Worm (Caenorhabditis elegans): ENCODE data around the gene Y57G11C.1131.

- TF ChIP-seq tlp-1 (tag; optimal IDR thresholded peaks at IDR 0.05) (no peak), lin-15B (tag; optimal IDR thresholded peaks at IDR 0.05) (no peak), nhr-237 (tag; optimal IDR thresholded peaks at IDR 0.05) (no peak), dpl-1 (GFP tag; optimal IDR thresholded peaks at IDR 0.05) (no peak), ceh-82 (tag; optimal IDR thresholded peaks at IDR 0.05) (no peak), lin-13 (GFP tag; optimal IDR thresholded peaks at IDR 0.05) (no peak), ceh-90 (tag; optimal IDR thresholded peaks at IDR 0.05) (no peak), unc-30 (tag; optimal IDR thresholded peaks at IDR 0.05) (no peak), ztf-4 (tag; optimal IDR thresholded peaks at IDR 0.05) (no peak), snu-23 (GFP tag; optimal IDR thresholded peaks at IDR 0.05) (no peak), unc-98 (GFP tag; IDR thresholded peaks at IDR 0.05) (no peak), egl-13 (tag; optimal IDR thresholded peaks at IDR 0.05) (no peak), egl-27 (tag; optimal IDR thresholded peaks at IDR 0.05) (no peak)
Observed at ce11 chrIV:14883812-14884211, 49.0 kb upstream of the Y57G11C.1131 start.

Data from whole organism, L1 larva.